Fruit fly (Drosophila melanogaster): ENCODE results near the gene foi.
A peak's percentile ranks its signal among the peaks of the same experiment; 100 is the strongest.

The foi gene

DNA sequence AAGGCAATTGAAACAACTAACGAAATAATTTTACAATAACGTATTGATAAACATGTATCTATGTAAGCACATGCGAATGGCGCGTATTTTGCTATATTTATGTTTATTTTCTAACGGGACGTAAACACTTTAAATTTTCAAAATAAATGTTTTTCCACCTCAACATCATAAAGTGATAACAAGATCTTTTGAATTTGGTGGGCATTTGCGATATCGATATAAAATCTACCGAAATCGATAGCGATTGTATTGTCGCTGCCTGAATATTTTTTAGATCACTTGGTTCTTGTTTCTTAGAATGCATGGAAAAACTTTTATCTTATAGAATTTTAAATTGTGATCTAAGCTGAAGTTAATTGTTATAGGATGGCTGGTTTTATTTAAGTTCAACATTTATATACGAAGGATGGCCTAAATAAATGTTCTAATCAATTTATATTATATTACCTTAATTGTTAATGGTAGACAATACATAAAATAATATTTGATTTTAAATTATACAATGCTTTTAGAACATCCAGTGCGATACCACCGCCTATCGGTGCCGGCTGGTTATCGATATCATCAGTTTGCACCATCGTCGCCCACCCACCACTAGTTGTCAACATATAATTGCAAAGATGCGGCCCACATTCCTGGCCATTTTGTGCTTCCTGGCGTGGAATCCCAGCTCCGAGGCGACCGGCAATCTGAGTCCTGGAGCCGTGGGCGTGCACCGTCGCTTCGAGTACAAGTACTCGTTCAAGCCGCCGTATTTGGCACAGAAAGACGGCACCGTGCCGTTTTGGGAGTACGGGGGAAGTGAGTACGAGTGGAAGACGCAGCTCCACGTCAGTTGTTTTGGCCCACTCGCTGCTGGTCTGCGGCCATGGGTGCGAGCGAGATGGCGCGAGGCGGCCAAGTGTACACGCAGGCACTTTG, 9.6 kb downstream of the foi start, which contains the start of gene ergic53:
Gene ergic53, plus strand, starts transcription at position 592 of the 921 bp plus-strand sequence.
- TF ChIP-seq noc (tag; optimal IDR thresholded peaks at IDR 0.05) = peak; percentile 25

dm6 chr3L:8536387-8536786, 11.3 kb downstream of the foi start:
- no peak for TF ChIP-seq noc (tag; optimal IDR thresholded peaks at IDR 0.05)

dm6 chr3L:8538355-8538754, 13.3 kb downstream of the foi start:
- TF ChIP-seq noc (tag; optimal IDR thresholded peaks at IDR 0.05) = no peak

DNA sequence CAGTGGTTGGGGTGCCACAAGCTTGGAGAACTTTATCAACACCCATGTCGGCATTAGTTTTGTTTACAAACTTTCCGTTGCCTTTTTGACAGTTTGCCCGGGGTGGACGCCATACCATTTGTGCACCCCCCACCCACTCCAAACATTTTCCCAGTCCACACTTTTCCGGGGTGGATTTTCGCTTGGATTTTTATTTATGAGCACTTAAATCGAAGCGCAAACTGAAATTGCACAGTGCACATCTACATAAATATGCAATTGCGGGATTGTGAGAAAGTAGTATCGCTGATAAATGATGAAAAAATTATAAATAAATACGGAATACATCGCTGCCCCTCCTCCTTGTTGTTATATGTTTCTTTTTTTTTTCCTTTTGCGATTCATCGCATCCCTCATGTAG, 15.5 kb downstream of the foi start:
- no peak for TF ChIP-seq noc (tag; optimal IDR thresholded peaks at IDR 0.05)

DNA sequence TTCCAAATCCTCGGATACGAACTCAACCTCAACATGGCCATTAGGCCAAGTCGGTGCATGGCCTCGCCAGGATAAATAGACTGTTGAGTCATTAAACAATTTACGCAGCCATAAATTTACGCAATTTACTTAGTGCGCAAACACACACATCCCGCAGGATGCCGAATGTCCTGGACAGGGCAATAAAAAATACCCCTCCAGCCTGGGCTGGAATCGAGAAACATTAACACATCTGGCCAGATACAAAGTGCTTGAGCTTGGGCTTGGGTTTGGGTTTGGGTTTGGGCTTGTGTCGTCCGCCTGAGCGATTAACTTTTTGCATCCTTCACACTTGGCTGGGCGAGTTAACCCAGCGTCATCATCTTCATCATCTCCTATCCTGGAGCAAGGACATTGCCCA, 16.6 kb downstream of the foi start:
- TF ChIP-seq noc (tag; optimal IDR thresholded peaks at IDR 0.05) = no peak

dm6 chr3L:8542213-8542612, 17.2 kb downstream of the foi start:
- no peak for TF ChIP-seq noc (tag; optimal IDR thresholded peaks at IDR 0.05)

DNA sequence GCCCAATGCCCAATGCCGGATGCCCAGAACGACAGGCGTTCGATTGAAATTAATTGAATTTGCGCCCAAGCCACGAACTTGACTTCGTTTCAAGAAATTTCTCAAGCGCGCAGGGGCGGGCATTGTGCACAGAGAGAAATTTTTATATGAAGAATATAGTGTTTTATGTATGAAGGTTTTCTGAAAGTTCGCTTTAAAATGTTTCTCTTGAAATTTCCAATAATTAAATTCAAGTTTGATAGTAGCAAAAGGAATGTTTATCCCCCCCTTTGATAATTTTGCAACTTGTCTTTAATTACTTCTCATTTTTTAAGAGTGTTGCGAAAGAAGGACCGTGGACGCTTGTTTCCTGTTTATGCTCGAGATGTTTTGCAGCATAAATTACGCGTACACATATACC, 18.8 kb downstream of the foi start:
- no peak for TF ChIP-seq noc (tag; optimal IDR thresholded peaks at IDR 0.05)

- no peak for TF ChIP-seq noc (tag; optimal IDR thresholded peaks at IDR 0.05)
Observed at dm6 chr3L:8544710-8545109, 19.7 kb downstream of the foi start, which contains the start of gene rhea. Gene rhea (plus strand): TSS chr3L:8545001.

DNA sequence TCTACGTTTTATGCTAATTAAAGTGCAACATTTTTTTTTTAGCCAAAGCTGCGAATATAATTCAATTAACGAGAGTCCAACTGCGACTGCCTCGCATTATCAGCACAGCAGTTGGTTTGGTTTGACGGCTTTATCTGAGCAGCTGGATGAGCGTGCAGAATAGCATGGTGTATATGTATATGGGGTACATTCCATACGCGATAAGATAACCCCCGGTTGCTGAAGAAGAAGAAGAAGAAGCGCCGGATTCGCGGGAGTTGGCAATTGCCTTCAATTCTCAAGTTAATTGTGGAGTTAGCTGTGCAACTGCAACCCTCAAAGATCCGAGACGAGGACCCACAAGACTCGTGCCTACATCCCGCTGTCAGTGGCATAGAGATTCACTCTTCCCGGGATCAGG, 20.4 kb downstream of the foi start:
- TF ChIP-seq noc (tag; optimal IDR thresholded peaks at IDR 0.05) = peak; percentile 10

DNA sequence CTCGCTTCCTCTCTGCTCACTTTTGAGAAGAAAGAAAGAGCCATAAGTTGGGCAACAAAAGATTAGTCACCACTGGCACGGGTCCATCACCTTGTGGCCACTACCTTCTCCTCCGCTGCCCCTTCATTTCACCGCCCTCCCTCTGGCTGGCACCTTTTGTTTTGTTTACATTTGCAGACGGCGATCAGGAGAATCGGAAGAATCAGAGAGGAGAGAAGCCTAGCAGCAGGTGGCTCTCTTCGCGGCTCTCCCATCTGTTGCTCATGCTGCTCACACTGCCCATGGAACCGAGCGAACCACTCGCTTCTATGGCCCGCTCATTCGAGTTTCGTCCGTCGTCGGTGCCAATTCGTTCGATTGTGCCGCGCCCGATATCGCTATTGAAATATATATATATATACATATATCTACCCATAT, 21.3 kb downstream of the foi start:
- TF ChIP-seq noc (tag; optimal IDR thresholded peaks at IDR 0.05) = peak; percentile 37

DNA sequence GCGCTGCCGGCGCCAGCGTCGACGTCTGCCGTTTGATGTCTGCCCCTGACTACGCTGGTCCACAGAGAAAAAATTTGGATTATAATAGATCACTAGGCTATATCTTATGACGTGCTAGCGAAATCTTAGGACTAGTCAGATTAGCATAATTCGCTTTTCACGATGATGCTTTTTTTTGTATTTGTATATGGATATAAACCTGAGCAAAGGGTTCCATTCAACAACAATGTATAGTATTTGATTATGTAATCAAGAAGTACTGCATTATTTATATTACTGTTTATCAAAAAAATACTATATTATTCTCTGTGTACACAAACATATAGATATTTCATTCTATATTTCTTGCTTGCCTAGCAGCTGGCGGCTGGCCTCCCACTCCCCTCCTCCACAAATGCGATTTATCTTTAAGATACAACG, 22.1 kb downstream of the foi start:
- peak; percentile 88 for TF ChIP-seq noc (tag; optimal IDR thresholded peaks at IDR 0.05)

- no peak for TF ChIP-seq noc (tag; optimal IDR thresholded peaks at IDR 0.05)
Observed at dm6 chr3L:8549183-8549890, 24.3 kb downstream of the foi start.

DNA sequence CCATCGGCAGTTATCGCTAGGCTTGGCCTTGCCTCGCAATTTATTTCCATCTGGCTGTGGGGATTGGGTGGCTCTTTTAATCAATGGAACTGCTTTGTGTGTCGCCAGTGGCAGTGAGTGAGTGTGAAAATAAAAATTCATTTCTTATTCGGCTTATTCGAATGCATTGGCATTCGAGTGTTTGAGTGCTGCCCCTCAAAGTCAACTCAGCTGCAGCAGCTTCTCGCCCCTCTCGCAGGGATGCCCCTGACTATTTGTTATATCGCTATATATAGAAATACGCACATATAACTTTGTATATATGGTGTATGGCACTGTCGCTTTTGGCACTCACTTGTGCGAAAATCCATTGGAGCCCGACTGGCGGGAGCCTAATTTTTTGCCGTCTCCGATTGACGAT, 25.8 kb downstream of the foi start:
- no peak for TF ChIP-seq noc (tag; optimal IDR thresholded peaks at IDR 0.05)

dm6 chr3L:8553125-8553524, 28.1 kb downstream of the foi start:
- TF ChIP-seq noc (tag; optimal IDR thresholded peaks at IDR 0.05) = peak; percentile 22

DNA sequence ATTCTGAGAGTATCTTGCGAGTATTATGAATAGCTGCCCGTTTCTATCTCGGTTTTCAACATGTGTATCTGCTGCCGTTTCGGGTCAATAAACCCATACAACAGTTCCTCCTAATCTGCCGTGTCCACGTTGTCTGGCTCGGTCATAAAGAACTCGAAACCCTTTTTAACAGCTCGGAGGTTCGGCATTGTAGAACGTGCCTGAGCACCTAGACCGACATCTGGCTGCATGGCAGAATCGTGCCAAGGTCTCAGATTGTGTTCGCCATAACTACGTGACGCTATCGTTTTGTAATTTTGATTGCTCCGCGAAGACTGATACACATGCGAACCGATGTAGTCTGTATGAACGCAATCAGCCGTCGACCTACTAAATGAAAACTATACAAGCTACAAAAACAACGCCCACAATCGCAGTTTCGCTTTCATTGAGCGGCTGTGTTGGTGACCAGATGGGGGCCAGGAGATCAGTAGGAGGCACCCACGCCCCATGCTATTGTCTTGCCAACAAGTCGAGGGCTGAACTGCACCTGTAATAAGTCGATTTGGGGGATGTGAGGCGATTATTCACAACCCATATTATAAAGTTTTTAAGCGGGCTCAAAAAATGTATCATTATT, 29.1 kb downstream of the foi start:
- TF ChIP-seq noc (tag; optimal IDR thresholded peaks at IDR 0.05) = no peak

DNA sequence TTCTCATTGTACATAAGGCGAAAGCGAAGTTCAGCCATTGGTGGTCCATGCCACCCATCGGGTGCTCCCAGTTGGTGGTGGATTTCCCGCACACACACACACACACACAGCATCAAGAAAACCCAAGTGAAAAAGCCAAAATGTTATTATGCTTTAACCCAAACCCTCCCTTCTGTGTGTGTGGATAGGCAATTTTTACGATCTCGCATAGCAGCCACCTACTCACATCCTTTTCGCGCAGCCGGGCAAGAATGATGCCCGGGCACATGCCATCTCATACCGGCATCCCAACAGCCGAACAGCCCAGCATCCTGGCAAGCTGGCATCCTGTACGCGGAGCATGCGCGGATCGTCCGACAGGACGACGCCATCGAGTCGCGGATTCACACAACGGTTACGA, 32.0 kb downstream of the foi start:
- no peak for TF ChIP-seq noc (tag; optimal IDR thresholded peaks at IDR 0.05)
